Worm (Caenorhabditis elegans) whole organism, L3 larva: ENCODE data around the gene M163.10.
A peak's percentile ranks its signal among the peaks of the same experiment; 100 is the strongest.

ENCODE experiments used
- R02D3.7 ChIP-seq: fragments of 150-350 bp; optimal IDR thresholded peaks from 2 replicates; lab custom pipeline; 2014; ENCODE audit warnings: missing biosample characterization, missing genetic modification characterization
- aly-2 ChIP-seq: fragments of 150-350 bp; optimal IDR thresholded peaks from 2 replicates; lab custom pipeline; 2014; ENCODE audit warnings: missing biosample characterization, missing genetic modification characterization
- ama-1 ChIP-seq: fragments of 150-350 bp; optimal IDR thresholded peaks from 2 replicates; lab custom pipeline; 2018
- ceh-16 ChIP-seq: sonication (generic microtip); optimal IDR thresholded peaks from 2 replicates; lab custom pipeline; 2017; ENCODE audit warnings: missing biosample characterization, missing genetic modification characterization
- ceh-28 ChIP-seq: fragments of 150-350 bp; optimal IDR thresholded peaks from 2 replicates; lab custom pipeline; 2014; ENCODE audit warnings: missing biosample characterization, missing genetic modification reagents, missing genetic modification characterization
- ceh-82 ChIP-seq: fragments of 150-350 bp; optimal IDR thresholded peaks from 2 replicates; lab custom pipeline; 2014; ENCODE audit warnings: missing biosample characterization, missing genetic modification characterization
- ceh-9 ChIP-seq: sonication (generic microtip); optimal IDR thresholded peaks from 2 replicates; lab custom pipeline; 2018; ENCODE audit warnings: missing biosample characterization, missing genetic modification characterization
- daf-12 ChIP-seq: fragments of 150-350 bp; optimal IDR thresholded peaks from 2 replicates; lab custom pipeline; 2014; ENCODE audit warnings: missing biosample characterization, missing genetic modification reagents, missing genetic modification characterization
- egl-27 ChIP-seq: sonication (generic microtip); optimal IDR thresholded peaks from 4 replicates; lab custom pipeline; 2017; ENCODE audit warnings: missing biosample characterization, missing genetic modification reagents, missing genetic modification characterization
- egl-5 ChIP-seq: fragments of 150-350 bp; optimal IDR thresholded peaks from 2 replicates; lab custom pipeline; 2017; ENCODE audit warnings: missing biosample characterization, missing genetic modification reagents, missing genetic modification characterization, inconsistent platforms
- elt-1 ChIP-seq: fragments of 150-350 bp; optimal IDR thresholded peaks from 2 replicates; lab custom pipeline; 2014; ENCODE audit warnings: missing biosample characterization, missing genetic modification characterization
- elt-2 ChIP-seq: sonication (generic microtip); optimal IDR thresholded peaks from 2 replicates; lab custom pipeline; 2016; ENCODE audit warnings: missing genetic modification reagents, mild to moderate bottlenecking, missing genetic modification characterization, missing compliant biosample characterization
- elt-3 ChIP-seq, 3 experiments: fragments of 150-350 bp in 1 of 3; sonication (generic microtip) in 2 of 3; optimal IDR thresholded peaks; 2 replicates in 2 of 3; 4 replicates in 1 of 3; lab custom pipeline; 2014 to 2017; ENCODE audit warnings: missing biosample characterization in 3 of 3, missing genetic modification characterization in 3 of 3
- eor-1 ChIP-seq, 2 experiments: fragments of 150-350 bp; optimal IDR thresholded peaks; 2 replicates each; lab custom pipeline; 2014 to 2018; ENCODE audit warnings: missing biosample characterization in 2 of 2, missing genetic modification characterization in 2 of 2
- fkh-10 ChIP-seq: sonication (generic microtip); optimal IDR thresholded peaks from 2 replicates; lab custom pipeline; 2017; ENCODE audit warnings: missing biosample characterization, missing genetic modification reagents, missing genetic modification characterization
- fos-1 ChIP-seq: fragments of 150-350 bp; optimal IDR thresholded peaks from 2 replicates; lab custom pipeline; 2014; ENCODE audit warnings: missing biosample characterization, missing genetic modification characterization
- hmg-11 ChIP-seq: sonication (generic microtip); optimal IDR thresholded peaks from 2 replicates; lab custom pipeline; 2016; ENCODE audit warnings: missing genetic modification characterization, missing compliant biosample characterization
- lin-15B ChIP-seq: fragments of 150-350 bp; optimal IDR thresholded peaks from 2 replicates; lab custom pipeline; 2014; ENCODE audit warnings: missing biosample characterization, missing genetic modification characterization
- lin-39 ChIP-seq: fragments of 150-350 bp; optimal IDR thresholded peaks from 2 replicates; lab custom pipeline; 2018; ENCODE audit warnings: missing biosample characterization, missing genetic modification reagents, missing genetic modification characterization
- lsy-12 ChIP-seq: sonication (generic microtip); optimal IDR thresholded peaks from 2 replicates; lab custom pipeline; 2016; ENCODE audit warnings: mild to moderate bottlenecking, missing genetic modification characterization, missing compliant biosample characterization
- mdl-1 ChIP-seq: fragments of 150-350 bp; optimal IDR thresholded peaks from 2 replicates; lab custom pipeline; 2014; ENCODE audit warnings: missing biosample characterization, missing genetic modification characterization
- mml-1 ChIP-seq: fragments of 150-350 bp; sonication (generic microtip); optimal IDR thresholded peaks from 3 replicates; lab custom pipeline; 2014; ENCODE audit warnings: missing biosample characterization, missing genetic modification characterization
- nfya-1 ChIP-seq: sonication (generic microtip); optimal IDR thresholded peaks from 2 replicates; lab custom pipeline; 2017; ENCODE audit warnings: missing genetic modification characterization, mild to moderate bottlenecking, missing compliant biosample characterization, antibody characterized with exemption, moderate library complexity; ENCODE audit not compliant: insufficient read depth
- nhr-12 ChIP-seq: fragments of 150-350 bp; optimal IDR thresholded peaks from 2 replicates; lab custom pipeline; 2014; ENCODE audit warnings: missing biosample characterization, missing genetic modification characterization
- nhr-23 ChIP-seq: fragments of 150-350 bp; optimal IDR thresholded peaks from 2 replicates; lab custom pipeline; 2014; ENCODE audit warnings: missing biosample characterization, missing genetic modification reagents, missing genetic modification characterization
- nhr-237 ChIP-seq: fragments of 150-350 bp; optimal IDR thresholded peaks from 2 replicates; lab custom pipeline; 2014; ENCODE audit warnings: missing biosample characterization, missing genetic modification characterization
- nhr-25 ChIP-seq: sonication (generic microtip); optimal IDR thresholded peaks from 2 replicates; lab custom pipeline; 2017; ENCODE audit warnings: missing biosample characterization, missing genetic modification characterization
- nhr-43 ChIP-seq: sonication (generic microtip); optimal IDR thresholded peaks from 2 replicates; lab custom pipeline; 2016; ENCODE audit warnings: mild to moderate bottlenecking, missing genetic modification characterization, missing compliant biosample characterization; ENCODE audit not compliant: poor library complexity, severe bottlenecking
- nhr-67 ChIP-seq: fragments of 150-350 bp; optimal IDR thresholded peaks from 2 replicates; lab custom pipeline; 2014; ENCODE audit warnings: missing biosample characterization, missing genetic modification characterization
- nhr-76 ChIP-seq: fragments of 150-350 bp; sonication (generic microtip); optimal IDR thresholded peaks from 5 replicates; lab custom pipeline; 2014; ENCODE audit warnings: missing biosample characterization, missing genetic modification characterization
- pha-4 ChIP-seq: fragments of 150-350 bp; optimal IDR thresholded peaks from 2 replicates; lab custom pipeline; 2014; ENCODE audit warnings: missing biosample characterization, missing genetic modification reagents, missing genetic modification characterization
- pqm-1 ChIP-seq: fragments of 150-350 bp; optimal IDR thresholded peaks from 2 replicates; lab custom pipeline; 2017; ENCODE audit warnings: missing biosample characterization, missing genetic modification characterization, inconsistent platforms
- skn-1 ChIP-seq: fragments of 150-350 bp; optimal IDR thresholded peaks from 2 replicates; lab custom pipeline; 2014; ENCODE audit warnings: missing biosample characterization, missing genetic modification characterization
- snpc-4 ChIP-seq: fragments of 150-350 bp; optimal IDR thresholded peaks from 2 replicates; lab custom pipeline; 2014; ENCODE audit warnings: missing biosample characterization, missing genetic modification characterization
- unc-39 ChIP-seq: sonication (generic microtip); optimal IDR thresholded peaks from 4 replicates; lab custom pipeline; 2017; ENCODE audit warnings: missing biosample characterization, missing genetic modification characterization
- unc-62 ChIP-seq: fragments of 150-350 bp; sonication (generic microtip); optimal IDR thresholded peaks from 4 replicates; lab custom pipeline; 2014; ENCODE audit warnings: missing biosample characterization, missing genetic modification reagents, missing genetic modification characterization
- ztf-4 ChIP-seq: fragments of 150-350 bp; optimal IDR thresholded peaks from 2 replicates; lab custom pipeline; 2014; ENCODE audit warnings: missing biosample characterization, missing genetic modification characterization

M163.10 gene

DNA sequence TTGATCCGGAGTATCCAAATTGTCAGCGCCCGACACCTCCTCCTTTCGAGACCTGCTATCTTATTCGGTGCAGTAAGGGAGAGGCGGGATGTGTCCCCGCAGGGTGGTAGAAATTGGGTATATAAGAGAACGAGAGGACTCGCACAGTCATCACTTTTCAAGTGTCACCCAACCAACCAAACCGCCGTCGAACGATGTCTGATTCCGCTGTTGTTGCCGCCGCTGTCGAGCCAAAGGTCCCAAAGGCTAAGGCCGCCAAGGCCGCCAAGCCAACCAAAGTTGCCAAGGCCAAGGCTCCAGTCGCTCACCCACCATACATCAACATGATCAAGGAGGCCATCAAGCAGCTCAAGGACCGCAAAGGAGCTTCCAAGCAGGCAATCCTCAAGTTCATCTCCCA lies 19.2 kb downstream of the M163.10 start, which contains the start of gene his-24 (continued):
- no peak for TF ChIP-seq daf-12 (tag; lab: Kevin White, UChicago)
- TF ChIP-seq unc-62 = no peak
- no peak for TF ChIP-seq nhr-12 (tag; lab: Kevin White, UChicago)
- no peak for TF ChIP-seq nhr-67
- peak; percentile 59 for TF ChIP-seq elt-2
- no peak for TF ChIP-seq fkh-10
- TF ChIP-seq hmg-11 (tag; lab: Kevin White, UChicago) = peak; percentile 56

DNA sequence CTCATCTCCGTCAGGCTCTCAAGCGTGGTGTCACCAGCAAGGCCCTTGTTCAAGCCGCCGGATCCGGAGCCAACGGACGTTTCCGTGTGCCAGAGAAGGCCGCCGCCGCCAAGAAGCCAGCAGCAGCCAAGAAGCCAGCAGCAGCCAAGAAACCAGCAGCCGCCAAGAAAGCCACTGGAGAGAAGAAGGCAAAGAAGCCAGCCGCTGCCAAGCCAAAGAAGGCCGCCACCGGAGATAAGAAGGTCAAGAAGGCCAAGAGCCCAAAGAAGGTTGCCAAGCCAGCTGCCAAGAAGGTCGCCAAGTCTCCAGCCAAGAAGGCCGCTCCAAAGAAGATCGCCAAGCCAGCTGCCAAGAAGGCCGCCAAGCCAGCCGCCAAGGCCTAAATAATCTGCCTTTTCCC lies 19.7 kb downstream of the M163.10 start:
- TF ChIP-seq hmg-11 (tag; lab: Kevin White, UChicago) (no peak), pha-4 (tag; lab: Kevin White, UChicago) (no peak), elt-1 (tag; lab: Kevin White, UChicago) (no peak), daf-12 (tag; lab: Kevin White, UChicago) (no peak)

DNA sequence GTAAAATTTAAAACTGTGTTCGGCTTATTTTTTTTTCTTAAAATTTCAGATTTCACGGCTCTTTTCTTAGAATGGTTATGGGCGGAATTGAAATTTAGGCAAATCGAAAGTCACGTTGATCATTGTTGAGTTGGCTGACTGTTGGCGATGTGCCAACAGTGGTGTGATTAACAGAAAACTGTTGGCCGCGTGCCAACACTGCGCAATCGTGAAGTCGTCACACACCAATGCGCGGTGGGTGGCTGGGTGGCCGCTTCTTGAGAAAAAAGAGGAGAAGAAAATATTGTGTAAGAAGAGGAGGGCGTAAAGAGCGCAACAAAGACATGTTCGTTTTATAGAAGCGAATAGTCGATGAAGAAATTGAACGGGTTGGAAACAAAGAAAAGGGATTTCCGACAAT lies 20.3 kb downstream of the M163.10 start:
- no peak for TF ChIP-seq nhr-76 (tag; lab: Kevin White, UChicago)
- no peak for TF ChIP-seq nhr-67
- no peak for TF ChIP-seq R02D3.7 (tag; lab: Kevin White, UChicago)
- no peak for TF ChIP-seq nhr-12 (tag; lab: Kevin White, UChicago)
- TF ChIP-seq hmg-11 (tag; lab: Kevin White, UChicago) = peak; percentile 41
- TF ChIP-seq egl-5 = no peak
- peak; percentile 18 for TF ChIP-seq pha-4 (tag; lab: Kevin White, UChicago)
- TF ChIP-seq elt-3 (tag; optimal IDR thresholded peaks at IDR 0.05; lab: Kevin White, UChicago) = no peak
- no peak for TF ChIP-seq mml-1 (tag; lab: Kevin White, UChicago)
- peak; percentile 31 for TF ChIP-seq nfya-1
- no peak for TF ChIP-seq unc-62
- no peak for TF ChIP-seq eor-1 (tag; optimal IDR thresholded peaks at IDR 0.05; lab: Kevin White, UChicago)
- peak; percentile 7 for TF ChIP-seq lin-39 (tag; lab: Kevin White, UChicago)
- TF ChIP-seq lin-15B (tag; lab: Kevin White, UChicago) = no peak
- no peak for TF ChIP-seq pqm-1
- no peak for TF ChIP-seq ceh-82 (tag; lab: Kevin White, UChicago)
- peak; percentile 5 for TF ChIP-seq nhr-25 (tag; lab: Kevin White, UChicago)
- peak; percentile 63 for TF ChIP-seq ama-1 (lab: Kevin White, UChicago)
- no peak for TF ChIP-seq fkh-10
- TF ChIP-seq nhr-23 (tag; lab: Kevin White, UChicago) = no peak
- peak; percentile 39 for TF ChIP-seq elt-1 (tag; lab: Kevin White, UChicago)
- no peak for TF ChIP-seq nhr-43

DNA sequence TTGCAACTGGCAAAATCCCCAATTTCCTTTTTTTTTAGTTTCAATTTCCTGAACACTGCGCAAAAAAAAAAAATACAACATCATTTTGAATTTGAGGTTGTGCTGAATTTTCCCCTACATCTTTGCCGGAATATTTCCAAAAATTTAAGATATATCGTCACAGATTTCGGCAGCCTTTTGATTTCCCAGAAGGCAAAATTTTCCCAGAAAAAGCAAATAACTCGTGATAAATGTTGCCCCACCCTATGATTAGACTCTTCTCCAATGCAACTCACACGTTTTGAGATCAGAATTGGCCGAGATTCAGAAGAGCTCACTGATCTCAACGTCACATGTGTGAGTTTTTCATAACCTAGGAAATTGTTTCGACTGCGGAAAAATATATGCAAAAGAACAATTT lies 21.7 kb downstream of the M163.10 start:
- TF ChIP-seq elt-1 (tag; lab: Kevin White, UChicago) = no peak
- TF ChIP-seq ceh-16 (tag; lab: Kevin White, UChicago) = no peak
- no peak for TF ChIP-seq aly-2 (tag; lab: Kevin White, UChicago)
- TF ChIP-seq nhr-237 (tag; lab: Kevin White, UChicago) = no peak
- no peak for TF ChIP-seq lin-39 (tag; lab: Kevin White, UChicago)
- no peak for TF ChIP-seq ceh-82 (tag; lab: Kevin White, UChicago)
- no peak for TF ChIP-seq ceh-9 (tag; lab: Kevin White, UChicago)
- no peak for TF ChIP-seq lin-15B (tag; lab: Kevin White, UChicago)
- TF ChIP-seq pha-4 (tag; lab: Kevin White, UChicago) = no peak
- no peak for TF ChIP-seq nhr-25 (tag; lab: Kevin White, UChicago)
- TF ChIP-seq nhr-43 = no peak
- TF ChIP-seq egl-27 (tag; lab: Kevin White, UChicago) = no peak
- TF ChIP-seq, all 47 proteins: peak for 0

DNA sequence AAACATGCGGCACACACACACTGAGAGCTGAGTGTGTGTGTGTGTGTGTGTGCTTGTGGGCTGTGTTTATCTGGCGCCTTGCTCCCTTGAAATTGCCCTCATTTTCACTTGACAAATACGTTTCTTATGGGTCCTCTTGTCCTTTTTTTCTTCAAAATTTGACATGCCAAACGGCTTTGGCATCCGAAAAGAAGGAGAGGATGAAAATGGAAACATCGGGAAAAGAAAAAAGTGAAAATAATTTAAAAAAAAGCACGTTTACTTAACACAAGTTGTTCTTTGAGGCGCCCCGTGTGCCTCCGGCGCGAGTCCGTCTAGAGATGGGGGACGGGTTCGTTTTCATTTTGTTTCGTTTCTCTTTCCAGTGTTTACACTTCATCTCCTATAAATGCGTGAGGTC lies 24.3 kb downstream of the M163.10 start:
- no peak for TF ChIP-seq fos-1 (tag; lab: Kevin White, UChicago)
- no peak for TF ChIP-seq skn-1 (tag; lab: Kevin White, UChicago)
- TF ChIP-seq ztf-4 (tag; lab: Kevin White, UChicago) = no peak
- no peak for TF ChIP-seq mdl-1 (tag; lab: Kevin White, UChicago)
- TF ChIP-seq lsy-12 (tag; lab: Kevin White, UChicago) = no peak
- TF ChIP-seq nhr-25 (tag; lab: Kevin White, UChicago) = no peak
- no peak for TF ChIP-seq unc-39 (tag; lab: Kevin White, UChicago)
- no peak for TF ChIP-seq snpc-4
- TF ChIP-seq elt-3 (tag; optimal IDR thresholded peaks at IDR 0.05; lab: Kevin White, UChicago) = no peak
- no peak for TF ChIP-seq nhr-76 (tag; lab: Kevin White, UChicago)
- TF ChIP-seq pha-4 (tag; lab: Kevin White, UChicago) = peak; percentile 41
- TF ChIP-seq ceh-28 (tag; lab: Kevin White, UChicago) = no peak
- TF ChIP-seq ama-1 (lab: Kevin White, UChicago) = no peak
- no peak for TF ChIP-seq eor-1 (tag; optimal IDR thresholded peaks at IDR 0.05; lab: Kevin White, UChicago)
- TF ChIP-seq nhr-12 (tag; lab: Kevin White, UChicago) = no peak
- TF ChIP-seq nfya-1 = peak; percentile 9
- no peak for TF ChIP-seq ceh-16 (tag; lab: Kevin White, UChicago)
- TF ChIP-seq ceh-82 (tag; lab: Kevin White, UChicago) = no peak
- TF ChIP-seq fkh-10 = no peak
- no peak for TF ChIP-seq daf-12 (tag; lab: Kevin White, UChicago)
- no peak for TF ChIP-seq ceh-9 (tag; lab: Kevin White, UChicago)
- TF ChIP-seq lin-39 (tag; lab: Kevin White, UChicago) = peak; percentile 61
- no peak for TF ChIP-seq unc-62
- TF ChIP-seq, all 47 proteins: peak for 3
